Fruit fly (Drosophila melanogaster) whole organism, prepupa: ENCODE results near the gene Trs20.

Experiments used
- Blimp-1 ChIP-seq: fragments of 200-800 bp; sonication (Bioruptor generic); optimal IDR thresholded peaks from 3 replicates; lab custom pipeline; 2017; ENCODE audit warnings: missing biosample characterization, missing genetic modification characterization, mild to moderate bottlenecking, moderate library complexity, missing genetic modification reagents
- CG10631 ChIP-seq: fragments of 200-800 bp; sonication (Bioruptor generic); optimal IDR thresholded peaks from 2 replicates; lab custom pipeline; 2016; ENCODE audit warnings: missing biosample characterization, missing genetic modification characterization
- CG10669 ChIP-seq: fragments of 200-800 bp; sonication (Bioruptor generic); optimal IDR thresholded peaks from 3 replicates; lab custom pipeline; 2018; ENCODE audit warnings: missing biosample characterization, mild to moderate bottlenecking, missing genetic modification characterization, moderate library complexity
- CG11294 ChIP-seq: fragments of 200-800 bp; sonication (Bioruptor generic); IDR thresholded peaks from 2 replicates; pipeline ENCODE4 v1.3.6; 2022; ENCODE audit warnings: missing biosample characterization, missing genetic modification characterization
- CG11762 ChIP-seq: fragments of 200-800 bp; sonication (Bioruptor generic); optimal IDR thresholded peaks from 3 replicates; lab custom pipeline; 2016; ENCODE audit warnings: missing biosample characterization, missing genetic modification characterization; ENCODE audit not compliant: insufficient read depth
- CG11902 ChIP-seq: fragments of 200-800 bp; sonication (Bioruptor generic); optimal IDR thresholded peaks from 3 replicates; lab custom pipeline; 2016; ENCODE audit warnings: missing biosample characterization, missing genetic modification characterization
- CG15336 ChIP-seq: fragments of 200-800 bp; sonication (Bioruptor generic); IDR thresholded peaks from 2 replicates; pipeline ENCODE4 v1.3.6; 2022; ENCODE audit warnings: missing biosample characterization, missing genetic modification characterization
- CG1621 ChIP-seq: fragments of 200-800 bp; sonication (Bioruptor generic); optimal IDR thresholded peaks from 3 replicates; lab custom pipeline; 2018; ENCODE audit warnings: missing biosample characterization, mild to moderate bottlenecking, missing genetic modification characterization
- CG16779 ChIP-seq: fragments of 200-800 bp; sonication (Bioruptor generic); optimal IDR thresholded peaks from 3 replicates; lab custom pipeline; 2017; ENCODE audit warnings: missing biosample characterization, mild to moderate bottlenecking, missing genetic modification characterization
- CG3032 ChIP-seq: fragments of 200-800 bp; optimal IDR thresholded peaks from 2 replicates; lab custom pipeline; 2019; ENCODE audit warnings: missing biosample characterization, mild to moderate bottlenecking, missing genetic modification characterization, moderate library complexity
- CG31627 ChIP-seq: fragments of 200-800 bp; sonication (Bioruptor generic); optimal IDR thresholded peaks from 3 replicates; lab custom pipeline; 2016; ENCODE audit warnings: missing biosample characterization, missing genetic modification characterization
- CG32006 ChIP-seq: fragments of 200-800 bp; sonication (Bioruptor generic); optimal IDR thresholded peaks from 3 replicates; lab custom pipeline; 2017; ENCODE audit warnings: missing biosample characterization, mild to moderate bottlenecking, missing genetic modification characterization
- CG6163 ChIP-seq: fragments of 200-800 bp; sonication (Bioruptor generic); IDR thresholded peaks from 3 replicates; pipeline ENCODE4 v1.3.6; 2022; ENCODE audit warnings: missing biosample characterization, missing genetic modification characterization
- CG6276 ChIP-seq: fragments of 200-800 bp; sonication (Bioruptor generic); optimal IDR thresholded peaks from 2 replicates; lab custom pipeline; 2017; ENCODE audit warnings: missing biosample characterization, mild to moderate bottlenecking, missing genetic modification characterization
- CG6808 ChIP-seq: fragments of 200-800 bp; sonication (Bioruptor generic); optimal IDR thresholded peaks from 3 replicates; lab custom pipeline; 2017; ENCODE audit warnings: missing biosample characterization, missing genetic modification characterization, mild to moderate bottlenecking, moderate library complexity, missing genetic modification reagents
- CG8319 ChIP-seq: fragments of 200-800 bp; sonication (Bioruptor generic); optimal IDR thresholded peaks from 3 replicates; lab custom pipeline; 2016; ENCODE audit warnings: missing biosample characterization, missing genetic modification characterization
- CG8632 ChIP-seq: fragments of 200-800 bp; sonication (Bioruptor generic); optimal IDR thresholded peaks from 3 replicates; lab custom pipeline; 2016; ENCODE audit warnings: missing biosample characterization, missing genetic modification characterization
- CG9139 ChIP-seq: fragments of 200-800 bp; sonication (Bioruptor generic); optimal IDR thresholded peaks from 3 replicates; lab custom pipeline; 2017; ENCODE audit warnings: missing biosample characterization, mild to moderate bottlenecking, missing genetic modification characterization
- Eip75B ChIP-seq: fragments of 200-800 bp; sonication (Bioruptor generic); optimal IDR thresholded peaks from 3 replicates; lab custom pipeline; 2016; ENCODE audit warnings: missing biosample characterization, missing genetic modification characterization
- Eip78C ChIP-seq: fragments of 200-800 bp; sonication (Bioruptor generic); peaks from one replicate; lab custom pipeline; 2016; ENCODE audit warnings: missing biosample characterization, missing genetic modification characterization
- Eip93F ChIP-seq: fragments of 200-800 bp; sonication (Bioruptor generic); optimal IDR thresholded peaks from 2 replicates; lab custom pipeline; 2016; ENCODE audit warnings: missing biosample characterization, mild to moderate bottlenecking, missing genetic modification characterization
- Ets21C ChIP-seq: fragments of 200-800 bp; sonication (Bioruptor generic); optimal IDR thresholded peaks from 3 replicates; lab custom pipeline; 2016; ENCODE audit warnings: missing biosample characterization, missing genetic modification characterization
- Ets96B ChIP-seq: fragments of 200-800 bp; optimal IDR thresholded peaks from 2 replicates; lab custom pipeline; 2019; ENCODE audit warnings: missing biosample characterization, mild to moderate bottlenecking, missing genetic modification characterization, moderate library complexity
- Gug ChIP-seq: fragments of 200-800 bp; sonication (Bioruptor generic); IDR thresholded peaks from 2 replicates; pipeline ENCODE4 v1.3.6; 2022; ENCODE audit warnings: missing biosample characterization, missing genetic modification characterization
- Hr38 ChIP-seq: sonication (Bioruptor generic); optimal IDR thresholded peaks from 2 replicates; lab custom pipeline; 2016; ENCODE audit warnings: missing biosample characterization, missing genetic modification characterization
- Hr39 ChIP-seq: fragments of 200-800 bp; sonication (Bioruptor generic); optimal IDR thresholded peaks from 2 replicates; lab custom pipeline; 2016; ENCODE audit warnings: missing biosample characterization, missing genetic modification characterization
- Hr4 ChIP-seq: fragments of 200-800 bp; sonication (Bioruptor generic); optimal IDR thresholded peaks from 3 replicates; lab custom pipeline; 2016; ENCODE audit warnings: missing biosample characterization, missing genetic modification characterization
- Lpt ChIP-seq: fragments of 200-800 bp; sonication (Bioruptor generic); optimal IDR thresholded peaks from 3 replicates; lab custom pipeline; 2016; ENCODE audit warnings: missing biosample characterization, missing genetic modification characterization
- Met ChIP-seq: fragments of 200-800 bp; sonication (Bioruptor generic); optimal IDR thresholded peaks from 3 replicates; lab custom pipeline; 2016; ENCODE audit warnings: missing biosample characterization, missing genetic modification characterization
- Smox ChIP-seq: fragments of 200-800 bp; sonication (Bioruptor generic); optimal IDR thresholded peaks from 3 replicates; lab custom pipeline; 2016; ENCODE audit warnings: missing biosample characterization, missing genetic modification characterization
- Sox102F ChIP-seq: fragments of 200-800 bp; sonication (Bioruptor generic); optimal IDR thresholded peaks from 2 replicates; lab custom pipeline; 2016; ENCODE audit warnings: missing biosample characterization, mild to moderate bottlenecking, missing genetic modification characterization
- Sox14 ChIP-seq: fragments of 200-800 bp; sonication (Bioruptor generic); optimal IDR thresholded peaks from 3 replicates; lab custom pipeline; 2016; ENCODE audit warnings: missing biosample characterization, missing genetic modification characterization
- Sox15 ChIP-seq: fragments of 200-800 bp; sonication (Bioruptor generic); optimal IDR thresholded peaks from 3 replicates; lab custom pipeline; 2016; ENCODE audit warnings: missing biosample characterization, missing genetic modification characterization
- achi ChIP-seq: fragments of 200-800 bp; sonication (Bioruptor generic); optimal IDR thresholded peaks from 3 replicates; lab custom pipeline; 2016; ENCODE audit warnings: missing biosample characterization, missing genetic modification characterization
- acj6 ChIP-seq: fragments of 200-800 bp; sonication (Bioruptor generic); optimal IDR thresholded peaks from 3 replicates; lab custom pipeline; 2016; ENCODE audit warnings: missing biosample characterization, missing genetic modification characterization
- cyc ChIP-seq: fragments of 200-800 bp; sonication (Bioruptor generic); optimal IDR thresholded peaks from 3 replicates; lab custom pipeline; 2016; ENCODE audit warnings: missing biosample characterization, missing genetic modification characterization
- fd59A ChIP-seq: fragments of 200-800 bp; sonication (Bioruptor generic); optimal IDR thresholded peaks from 2 replicates; lab custom pipeline; 2017; ENCODE audit warnings: missing biosample characterization, mild to moderate bottlenecking, missing genetic modification characterization, missing genetic modification reagents
- fkh ChIP-seq: fragments of 200-800 bp; sonication (Bioruptor generic); optimal IDR thresholded peaks from 3 replicates; lab custom pipeline; 2017; ENCODE audit warnings: missing biosample characterization, mild to moderate bottlenecking, missing genetic modification characterization, moderate library complexity
- lz ChIP-seq: fragments of 200-800 bp; sonication (Bioruptor generic); optimal IDR thresholded peaks from 3 replicates; lab custom pipeline; 2016; ENCODE audit warnings: missing biosample characterization, missing genetic modification characterization
- pdm3 ChIP-seq: fragments of 200-800 bp; sonication (Bioruptor generic); optimal IDR thresholded peaks from 3 replicates; lab custom pipeline; 2016; ENCODE audit warnings: missing biosample characterization, missing genetic modification characterization
- spab ChIP-seq: fragments of 200-800 bp; sonication (Bioruptor generic); optimal IDR thresholded peaks from 2 replicates; lab custom pipeline; 2017; ENCODE audit warnings: missing biosample characterization, mild to moderate bottlenecking, missing genetic modification characterization, missing genetic modification reagents
- ss ChIP-seq, 2 experiments: fragments of 200-800 bp; sonication (Bioruptor generic); optimal IDR thresholded peaks; 2 replicates in 1 of 2; 3 replicates in 1 of 2; lab custom pipeline; 2017 to 2018; ENCODE audit warnings: mild to moderate bottlenecking in 2 of 2, missing biosample characterization in 2 of 2, missing genetic modification characterization in 2 of 2, moderate library complexity in 1 of 2
- svp ChIP-seq: fragments of 200-800 bp; sonication (Bioruptor generic); peaks from one replicate; lab custom pipeline; 2016; ENCODE audit warnings: missing biosample characterization, missing genetic modification characterization
- vri ChIP-seq: fragments of 200-800 bp; sonication (Bioruptor generic); optimal IDR thresholded peaks from 3 replicates; lab custom pipeline; 2016; ENCODE audit warnings: missing biosample characterization, mild to moderate bottlenecking, missing genetic modification characterization

Trs20 gene

DNA sequence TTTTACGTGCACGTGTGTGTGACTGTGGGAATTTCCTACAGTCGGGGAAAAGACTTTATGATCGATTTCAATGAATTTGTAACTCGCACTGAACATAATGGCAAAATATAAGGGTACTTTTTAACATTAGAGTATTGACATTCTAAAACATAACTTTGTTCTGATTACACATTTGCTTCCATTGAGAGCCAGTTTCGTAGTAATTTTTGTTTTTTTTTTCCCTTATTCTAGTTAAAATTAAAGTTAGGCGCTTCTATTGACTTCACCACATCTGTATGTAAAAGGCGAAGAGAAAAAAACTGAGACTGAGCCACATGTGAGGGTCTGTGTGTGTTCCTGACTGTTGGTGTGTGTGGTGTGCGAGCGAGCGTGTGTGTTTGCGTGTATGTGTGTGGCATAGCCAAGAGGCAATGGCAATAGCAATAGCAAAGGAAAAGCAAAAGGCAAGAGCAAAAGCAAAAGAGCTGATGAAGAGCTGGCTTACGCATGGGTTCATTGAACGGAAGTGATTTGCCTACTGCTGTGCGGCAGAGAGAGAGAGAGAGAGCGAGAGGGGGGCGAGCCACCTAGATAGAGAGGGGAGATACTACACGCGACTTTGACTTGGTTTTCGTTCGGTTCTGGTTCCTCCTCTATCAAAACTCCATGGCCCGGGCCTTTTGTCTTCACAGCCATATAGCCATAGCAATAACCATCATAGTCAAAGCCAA lies 30.6 kb upstream of the Trs20 start (continued):
- peak; percentile 74 for TF ChIP-seq Gug
- TF ChIP-seq CG6163 (GFP tag; lab: Robert Waterston, UW), result peak; percentile 53
- TF ChIP-seq CG3032, result peak; percentile 63
- TF ChIP-seq Met (GFP tag; lab: Kevin White, UChicago), result peak; percentile 53
- TF ChIP-seq CG8319, result peak; percentile 31
- TF ChIP-seq CG9139 (GFP tag; lab: Kevin White, UChicago), result no peak
- TF ChIP-seq achi (GFP tag; lab: Kevin White, UChicago), result peak; percentile 84
- TF ChIP-seq CG11294 (GFP tag; lab: Robert Waterston, UW), result peak; percentile 69; the same call in 1 of the 2 replicates
- TF ChIP-seq Lpt (GFP tag; lab: Kevin White, UChicago), result peak; percentile 72
- peak; percentile 57 for TF ChIP-seq CG8632 (GFP tag; lab: Kevin White, UChicago)
- TF ChIP-seq cyc (GFP tag; lab: Kevin White, UChicago), result peak; percentile 45
- peak; percentile 30 for TF ChIP-seq fd59A (GFP tag; lab: Kevin White, UChicago)
- TF ChIP-seq Eip78C (GFP tag; lab: Kevin White, UChicago), result peak; percentile 93
- TF ChIP-seq CG32006 (GFP tag; lab: Kevin White, UChicago), result peak; percentile 93
- TF ChIP-seq Sox15 (GFP tag; lab: Kevin White, UChicago), result peak; percentile 40
- peak; percentile 76 for TF ChIP-seq acj6 (GFP tag; lab: Kevin White, UChicago)
- peak; percentile 56 for TF ChIP-seq CG6808 (GFP tag; lab: Kevin White, UChicago)
- TF ChIP-seq CG11902 (GFP tag; lab: Kevin White, UChicago), result peak; percentile 45
- TF ChIP-seq Ets96B (tag; lab: Kevin White, UChicago), result peak; percentile 61
- TF ChIP-seq CG16779 (tag; lab: Kevin White, UChicago), result peak; percentile 27
- TF ChIP-seq Blimp-1 (GFP tag; lab: Kevin White, UChicago), result no peak
- peak; percentile 24 for TF ChIP-seq CG1621 (tag; lab: Kevin White, UChicago)

DNA sequence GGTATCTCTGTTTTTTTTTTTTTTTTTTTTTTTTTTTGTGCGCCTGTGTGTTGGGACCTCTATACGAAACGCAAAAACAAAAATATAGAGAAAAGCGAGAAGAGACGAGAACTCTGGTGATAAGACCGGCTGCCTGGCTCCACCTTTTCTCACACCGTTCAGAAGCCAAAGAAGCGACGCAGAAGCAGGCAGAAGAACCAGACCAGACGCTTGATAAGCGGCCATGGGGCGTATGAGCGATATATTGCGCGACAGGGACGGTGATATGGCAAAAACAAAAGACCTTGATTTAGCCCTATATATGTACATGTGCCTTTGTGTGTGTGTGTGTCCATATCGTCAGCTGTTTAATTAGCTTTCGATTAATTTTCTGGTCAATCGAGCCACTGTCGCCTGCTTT lies 29.7 kb upstream of the Trs20 start:
- TF ChIP-seq CG8632 (GFP tag; lab: Kevin White, UChicago) (no peak), svp (GFP tag; lab: Kevin White, UChicago) (peak; percentile 85), CG6163 (GFP tag; lab: Robert Waterston, UW) (peak; percentile 49; the same call in 1 of the 3 replicates), CG10669 (GFP tag; lab: Kevin White, UChicago) (no peak), Eip93F (peak; percentile 24), spab (GFP tag; lab: Kevin White, UChicago) (no peak), ss (GFP tag; optimal IDR thresholded peaks at IDR 0.05; lab: Kevin White, UChicago) (no peak), vri (GFP tag; lab: Kevin White, UChicago) (peak; percentile 57), Sox15 (GFP tag; lab: Kevin White, UChicago) (no peak), Eip78C (GFP tag; lab: Kevin White, UChicago) (peak; percentile 43)

- TF ChIP-seq pdm3 (GFP tag; lab: Kevin White, UChicago) (peak; percentile 53), Hr4 (GFP tag; lab: Kevin White, UChicago) (peak; percentile 51), spab (GFP tag; lab: Kevin White, UChicago) (peak; percentile 7), cyc (GFP tag; lab: Kevin White, UChicago) (no peak), Met (GFP tag; lab: Kevin White, UChicago) (peak; percentile 31), achi (GFP tag; lab: Kevin White, UChicago) (peak; percentile 52), CG31627 (peak; percentile 28), Eip75B (GFP tag; lab: Kevin White, UChicago) (peak; percentile 12), CG16779 (tag; lab: Kevin White, UChicago) (no peak), CG6808 (GFP tag; lab: Kevin White, UChicago) (no peak), Hr39 (peak; percentile 32), Hr38 (GFP tag; lab: Kevin White, UChicago) (no peak), CG11762 (GFP tag; lab: Kevin White, UChicago) (no peak), lz (GFP tag; lab: Kevin White, UChicago) (peak; percentile 3), CG10631 (GFP tag; lab: Kevin White, UChicago) (peak; percentile 46), CG10669 (GFP tag; lab: Kevin White, UChicago) (peak; percentile 22), fkh (GFP tag; lab: Kevin White, UChicago) (no peak), Smox (GFP tag; lab: Kevin White, UChicago) (peak; percentile 32), CG32006 (GFP tag; lab: Kevin White, UChicago) (peak; percentile 68), CG15336 (peak; percentile 62), Ets21C (GFP tag; lab: Kevin White, UChicago) (no peak), Sox102F (no peak), Sox14 (GFP tag; lab: Kevin White, UChicago) (peak; percentile 32), CG6276 (GFP tag; lab: Kevin White, UChicago) (no peak), CG8319 (no peak), Gug (0 out of 2 replicates have a peak, but pooled peaks have one; percentile 17)
These were observed 29.1 kb upstream of the Trs20 start for dm6 chr3L:16160420-16161069.
